Worm (Caenorhabditis elegans): Measurements from ENCODE around the gene mam-7.

- TF ChIP-seq lir-1 (GFP tag; conservative IDR thresholded peaks at IDR 0.05) (no peak), unc-62 (GFP tag; optimal IDR thresholded peaks at IDR 0.05) (no peak), chd-7 (tag; optimal IDR thresholded peaks at IDR 0.05) (no peak), rcor-1 (GFP tag; IDR thresholded peaks at IDR 0.05) (no peak), egl-18 (GFP tag; IDR thresholded peaks at IDR 0.05) (no peak), lin-54 (GFP tag; optimal IDR thresholded peaks at IDR 0.05) (no peak), snpc-4 (GFP tag; optimal IDR thresholded peaks at IDR 0.05) (no peak), snpc-4 (tag; optimal IDR thresholded peaks at IDR 0.05) (no peak)
These were observed 39.1 kb downstream of the mam-7 start, which contains the start of gene dec-7 for ce11 chrIII:9932091-9932490.
